Worm (Caenorhabditis elegans) whole organism, L3 larva: ENCODE results near the gene swsn-4.

Source experiments
- ama-1 ChIP-seq: fragments of 150-350 bp; optimal IDR thresholded peaks from 2 replicates; lab custom pipeline; 2018
- ceh-82 ChIP-seq: fragments of 150-350 bp; optimal IDR thresholded peaks from 2 replicates; lab custom pipeline; 2014; ENCODE audit warnings: missing biosample characterization, missing genetic modification characterization
- elt-2 ChIP-seq: sonication (generic microtip); optimal IDR thresholded peaks from 2 replicates; lab custom pipeline; 2016; ENCODE audit warnings: missing genetic modification reagents, mild to moderate bottlenecking, missing genetic modification characterization, missing compliant biosample characterization
- fos-1 ChIP-seq: fragments of 150-350 bp; optimal IDR thresholded peaks from 2 replicates; lab custom pipeline; 2014; ENCODE audit warnings: missing biosample characterization, missing genetic modification characterization
- lin-15B ChIP-seq: fragments of 150-350 bp; optimal IDR thresholded peaks from 2 replicates; lab custom pipeline; 2014; ENCODE audit warnings: missing biosample characterization, missing genetic modification characterization
- lin-39 ChIP-seq: fragments of 150-350 bp; optimal IDR thresholded peaks from 2 replicates; lab custom pipeline; 2018; ENCODE audit warnings: missing biosample characterization, missing genetic modification reagents, missing genetic modification characterization
- nhr-12 ChIP-seq: fragments of 150-350 bp; optimal IDR thresholded peaks from 2 replicates; lab custom pipeline; 2014; ENCODE audit warnings: missing biosample characterization, missing genetic modification characterization
- nhr-28 ChIP-seq: fragments of 150-350 bp; optimal IDR thresholded peaks from 2 replicates; lab custom pipeline; 2014; ENCODE audit warnings: missing biosample characterization, missing genetic modification characterization
- nhr-77 ChIP-seq: fragments of 150-350 bp; optimal IDR thresholded peaks from 2 replicates; lab custom pipeline; 2014; ENCODE audit warnings: missing biosample characterization, missing genetic modification characterization
- pqm-1 ChIP-seq: fragments of 150-350 bp; optimal IDR thresholded peaks from 2 replicates; lab custom pipeline; 2017; ENCODE audit warnings: missing biosample characterization, missing genetic modification characterization, inconsistent platforms
- tbx-2 ChIP-seq: sonication (generic microtip); optimal IDR thresholded peaks from 2 replicates; lab custom pipeline; 2016; ENCODE audit warnings: mild to moderate bottlenecking, missing genetic modification characterization, missing compliant biosample characterization
- unc-39 ChIP-seq: sonication (generic microtip); optimal IDR thresholded peaks from 4 replicates; lab custom pipeline; 2017; ENCODE audit warnings: missing biosample characterization, missing genetic modification characterization
- zag-1 ChIP-seq: fragments of 150-350 bp; optimal IDR thresholded peaks from 2 replicates; lab custom pipeline; 2014; ENCODE audit warnings: missing biosample characterization, missing genetic modification characterization
- ztf-11 ChIP-seq: fragments of 150-350 bp; optimal IDR thresholded peaks from 2 replicates; lab custom pipeline; 2014; ENCODE audit warnings: missing biosample characterization, missing genetic modification characterization

- TF ChIP-seq zag-1 (tag; lab: Kevin White, UChicago) (no peak), fos-1 (no peak), ztf-11 (tag; lab: Kevin White, UChicago) (no peak), unc-39 (tag; lab: Kevin White, UChicago) (no peak), nhr-12 (tag; lab: Kevin White, UChicago) (no peak), ceh-82 (tag; lab: Kevin White, UChicago) (no peak), ama-1 (no peak), tbx-2 (tag; lab: Kevin White, UChicago) (no peak), nhr-28 (tag; lab: Kevin White, UChicago) (no peak), elt-2 (tag; lab: Kevin White, UChicago) (no peak), lin-15B (tag; lab: Kevin White, UChicago) (no peak), pqm-1 (tag; lab: Kevin White, UChicago) (no peak), lin-39 (tag; lab: Kevin White, UChicago) (no peak), nhr-77 (tag; lab: Kevin White, UChicago) (no peak)
Observed at ce11 chrIV:11100271-11100670, 25.6 kb upstream of the swsn-4 start, which contains the start of gene str-3.
